Fruit fly (Drosophila melanogaster) whole organism, adult: ENCODE results near the gene Dhfr.

Experiments used
- CG11617 ChIP-seq: fragments of 200-800 bp; sonication (Bioruptor generic); optimal IDR thresholded peaks from 2 replicates; lab custom pipeline; 2017; ENCODE audit warnings: mild to moderate bottlenecking, missing biosample characterization, missing genetic modification reagents, missing genetic modification characterization
- CG12768 ChIP-seq: fragments of 200-800 bp; sonication (Bioruptor generic); optimal IDR thresholded peaks from 2 replicates; lab custom pipeline; 2017; ENCODE audit warnings: missing biosample characterization, missing genetic modification characterization, mild to moderate bottlenecking, moderate library complexity, missing genetic modification reagents
- CG14711 ChIP-seq: fragments of 200-800 bp; sonication (Bioruptor generic); optimal IDR thresholded peaks from 2 replicates; lab custom pipeline; 2018; ENCODE audit warnings: missing biosample characterization, mild to moderate bottlenecking, missing genetic modification characterization, moderate library complexity
- CG1620 ChIP-seq: fragments of 200-800 bp; sonication (Bioruptor generic); optimal IDR thresholded peaks from 2 replicates; lab custom pipeline; 2016; ENCODE audit warnings: missing biosample characterization, missing genetic modification characterization
- CG33017 ChIP-seq: fragments of 200-800 bp; sonication (Bioruptor generic); optimal IDR thresholded peaks from 2 replicates; lab custom pipeline; 2018; ENCODE audit warnings: missing biosample characterization, mild to moderate bottlenecking, missing genetic modification characterization, moderate library complexity
- CG5204 ChIP-seq: fragments of 200-800 bp; sonication (Bioruptor generic); optimal IDR thresholded peaks from 2 replicates; lab custom pipeline; 2016; ENCODE audit warnings: missing biosample characterization, missing genetic modification characterization
- CG7045 ChIP-seq: fragments of 200-800 bp; sonication (Bioruptor generic); optimal IDR thresholded peaks from 2 replicates; lab custom pipeline; 2017; ENCODE audit warnings: missing biosample characterization, mild to moderate bottlenecking, missing genetic modification characterization
- CG7101 ChIP-seq: fragments of 200-800 bp; sonication (Bioruptor generic); optimal IDR thresholded peaks from 2 replicates; lab custom pipeline; 2018; ENCODE audit warnings: missing biosample characterization, mild to moderate bottlenecking, missing genetic modification characterization, moderate library complexity
- Clk ChIP-seq: fragments of 200-800 bp; sonication (Bioruptor generic); optimal IDR thresholded peaks from 2 replicates; lab custom pipeline; 2017; ENCODE audit warnings: missing biosample characterization, missing genetic modification characterization
- Crg-1 ChIP-seq: fragments of 200-800 bp; sonication (Bioruptor generic); optimal IDR thresholded peaks from 2 replicates; lab custom pipeline; 2016; ENCODE audit warnings: missing biosample characterization, missing genetic modification characterization
- Hr96 ChIP-seq: fragments of 200-800 bp; sonication (Bioruptor generic); optimal IDR thresholded peaks from 2 replicates; lab custom pipeline; 2016; ENCODE audit warnings: missing biosample characterization, missing genetic modification characterization
- Mnt ChIP-seq: fragments of 200-800 bp; sonication (Bioruptor generic); optimal IDR thresholded peaks from 2 replicates; lab custom pipeline; 2016; ENCODE audit warnings: missing biosample characterization, mild to moderate bottlenecking, missing genetic modification characterization
- bab1 ChIP-seq: fragments of 200-800 bp; sonication (Bioruptor generic); optimal IDR thresholded peaks from 3 replicates; lab custom pipeline; 2019; ENCODE audit warnings: missing biosample characterization, mild to moderate bottlenecking, missing genetic modification characterization, moderate library complexity
- cic ChIP-seq: fragments of 200-800 bp; sonication (Bioruptor generic); optimal IDR thresholded peaks from 2 replicates; lab custom pipeline; 2017; ENCODE audit warnings: missing biosample characterization, mild to moderate bottlenecking, missing genetic modification characterization, moderate library complexity
- cnc ChIP-seq, 2 experiments: fragments of >200 bp; optimal IDR thresholded peaks; 2 replicates each; lab custom pipeline; 2017
- kay ChIP-seq: fragments of 200-800 bp; sonication (Bioruptor generic); peaks from one replicate; lab custom pipeline; 2016; ENCODE audit warnings: missing biosample characterization, missing genetic modification characterization, borderline replicate concordance
- ovo ChIP-seq: fragments of 200-800 bp; sonication (Bioruptor generic); optimal IDR thresholded peaks from 2 replicates; lab custom pipeline; 2016; ENCODE audit warnings: missing biosample characterization, missing genetic modification characterization
- pad ChIP-seq: fragments of 200-800 bp; sonication (Bioruptor generic); optimal IDR thresholded peaks from 3 replicates; lab custom pipeline; 2017; ENCODE audit warnings: missing biosample characterization, missing genetic modification characterization, mild to moderate bottlenecking, moderate library complexity, missing genetic modification reagents
- tj ChIP-seq: fragments of 200-800 bp; sonication (Bioruptor generic); optimal IDR thresholded peaks from 3 replicates; lab custom pipeline; 2017; ENCODE audit warnings: missing biosample characterization, mild to moderate bottlenecking, missing genetic modification characterization, moderate library complexity
- toe ChIP-seq: fragments of 200-800 bp; sonication (Bioruptor generic); optimal IDR thresholded peaks from 2 replicates; lab custom pipeline; 2016; ENCODE audit warnings: missing biosample characterization, missing genetic modification characterization

Gene Dhfr

dm6 chr3R:16442937-16443336, 38.0 kb upstream of the Dhfr start, which contains the start of the genes Ttc1 and CG14882:
Gene Ttc1 (minus strand): TSS chr3R:16443007.
Gene CG14882 (plus strand): TSS chr3R:16443207.
- TF ChIP-seq toe = peak; percentile 81
- TF ChIP-seq CG14711 = peak; percentile 79
- peak; percentile 25 for TF ChIP-seq ovo (GFP tag; lab: Kevin White, UChicago)
- TF ChIP-seq CG12768 (GFP tag; lab: Kevin White, UChicago) = peak; percentile 87
- TF ChIP-seq CG1620 = peak; percentile 79
- TF ChIP-seq CG7045 (GFP tag; lab: Kevin White, UChicago) = peak; percentile 82
- TF ChIP-seq cic (GFP tag; lab: Kevin White, UChicago) = peak; percentile 39
- TF ChIP-seq Mnt (GFP tag; lab: Kevin White, UChicago) = peak; percentile 88
- no peak for TF ChIP-seq Hr96 (GFP tag; lab: Kevin White, UChicago)
- peak; percentile 89 for TF ChIP-seq Crg-1 (GFP tag; lab: Kevin White, UChicago)
- TF ChIP-seq kay (GFP tag; lab: Kevin White, UChicago) = no peak
- no peak for TF ChIP-seq cnc (optimal IDR thresholded peaks at IDR 0.05; lab: Kevin White, UChicago)
- no peak for TF ChIP-seq CG5204 (GFP tag; lab: Kevin White, UChicago)
- TF ChIP-seq CG11617 (GFP tag; lab: Kevin White, UChicago) = peak; percentile 87
- TF ChIP-seq bab1 (GFP tag; lab: Kevin White, UChicago) = peak; percentile 88
- peak; percentile 45 for TF ChIP-seq tj (GFP tag; lab: Kevin White, UChicago)
- TF ChIP-seq CG33017 (tag; lab: Kevin White, UChicago) = peak; percentile 89
- peak; percentile 73 for TF ChIP-seq pad
- TF ChIP-seq Clk (GFP tag; lab: Kevin White, UChicago) = peak; percentile 66
- peak; percentile 91 for TF ChIP-seq CG7101 (tag; lab: Kevin White, UChicago)

DNA sequence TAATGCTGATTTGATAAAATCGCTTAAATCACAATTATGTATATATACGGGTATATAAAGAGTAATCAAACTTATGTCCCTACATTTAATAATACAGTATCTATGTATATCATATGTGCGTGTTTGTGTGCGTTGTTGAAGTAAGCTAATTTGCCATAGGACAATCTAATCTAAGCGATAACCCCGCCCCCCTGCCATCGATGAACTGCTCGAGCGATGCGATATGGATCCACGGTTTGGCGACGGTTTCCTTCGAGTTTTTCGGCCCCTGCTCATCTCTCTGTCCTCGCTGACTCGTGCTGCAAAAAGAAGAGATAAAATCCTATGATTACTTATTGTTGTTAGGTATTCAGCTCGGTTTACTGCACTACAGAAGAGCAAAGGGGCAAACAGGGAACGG, 34.1 kb upstream of the Dhfr start:
- TF ChIP-seq CG33017 (tag; lab: Kevin White, UChicago) = no peak
- no peak for TF ChIP-seq CG1620
- no peak for TF ChIP-seq bab1 (GFP tag; lab: Kevin White, UChicago)
- no peak for TF ChIP-seq cnc (optimal IDR thresholded peaks at IDR 0.05; lab: Kevin White, UChicago)
- no peak for TF ChIP-seq CG11617 (GFP tag; lab: Kevin White, UChicago)
- TF ChIP-seq Mnt (GFP tag; lab: Kevin White, UChicago) = no peak
- no peak for TF ChIP-seq Clk (GFP tag; lab: Kevin White, UChicago)
- no peak for TF ChIP-seq kay (GFP tag; lab: Kevin White, UChicago)
- TF ChIP-seq tj (GFP tag; lab: Kevin White, UChicago) = no peak
- TF ChIP-seq CG14711 = no peak
- TF ChIP-seq ovo (GFP tag; lab: Kevin White, UChicago) = no peak
- no peak for TF ChIP-seq CG7045 (GFP tag; lab: Kevin White, UChicago)
- TF ChIP-seq Hr96 (GFP tag; lab: Kevin White, UChicago) = no peak
- no peak for TF ChIP-seq toe
- no peak for TF ChIP-seq Crg-1 (GFP tag; lab: Kevin White, UChicago)
- no peak for TF ChIP-seq CG5204 (GFP tag; lab: Kevin White, UChicago)
- TF ChIP-seq cic (GFP tag; lab: Kevin White, UChicago) = no peak
- TF ChIP-seq pad = no peak
- TF ChIP-seq CG12768 (GFP tag; lab: Kevin White, UChicago) = no peak

dm6 chr3R:16447448-16448045, 33.4 kb upstream of the Dhfr start:
- TF ChIP-seq cic (GFP tag; lab: Kevin White, UChicago) (peak; percentile 7), Crg-1 (GFP tag; lab: Kevin White, UChicago) (no peak), CG7045 (GFP tag; lab: Kevin White, UChicago) (no peak), cnc (optimal IDR thresholded peaks at IDR 0.05; lab: Kevin White, UChicago) (no peak), Hr96 (GFP tag; lab: Kevin White, UChicago) (no peak), Mnt (GFP tag; lab: Kevin White, UChicago) (no peak), kay (GFP tag; lab: Kevin White, UChicago) (peak; percentile 69), CG11617 (GFP tag; lab: Kevin White, UChicago) (no peak), pad (no peak), ovo (GFP tag; lab: Kevin White, UChicago) (no peak), CG12768 (GFP tag; lab: Kevin White, UChicago) (no peak), tj (GFP tag; lab: Kevin White, UChicago) (no peak)

DNA sequence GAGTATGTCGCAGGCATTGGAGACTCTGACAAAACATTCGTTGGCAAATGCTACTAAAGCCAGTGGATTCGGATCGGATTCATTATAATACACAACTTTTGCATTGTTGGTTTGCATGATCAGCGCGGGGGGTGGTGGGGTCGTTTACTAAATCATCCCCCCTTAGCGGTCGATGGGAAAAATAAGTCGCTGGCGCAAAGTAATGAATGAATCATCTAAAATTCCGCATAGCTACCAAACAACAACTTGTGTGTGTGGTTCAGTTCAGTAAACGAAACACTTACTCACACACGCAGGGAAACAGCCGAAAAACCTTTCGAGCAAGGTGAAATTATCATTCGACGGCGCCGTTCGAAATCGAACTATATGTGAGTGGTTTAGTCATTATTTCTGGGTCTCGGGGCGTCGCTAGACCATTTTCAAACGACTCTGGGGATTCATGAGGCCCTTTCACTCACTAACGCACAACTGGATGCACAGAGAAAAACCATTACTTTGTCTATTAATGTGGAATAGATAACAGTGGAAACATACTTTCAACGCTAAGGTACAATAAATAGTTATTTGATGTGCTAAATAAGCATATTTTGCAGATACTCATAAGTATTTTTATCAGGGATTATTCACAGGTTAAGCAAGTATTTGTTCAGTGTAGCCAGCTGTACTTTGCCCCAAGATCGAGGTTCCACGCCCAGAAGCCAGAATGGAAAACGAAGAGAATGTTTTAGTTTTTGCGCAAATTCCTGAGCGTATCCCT, 32.4 kb upstream of the Dhfr start:
- TF ChIP-seq Mnt (GFP tag; lab: Kevin White, UChicago) = no peak
- peak; percentile 41 for TF ChIP-seq tj (GFP tag; lab: Kevin White, UChicago)
- peak; percentile 33 for TF ChIP-seq toe
- no peak for TF ChIP-seq CG7101 (tag; lab: Kevin White, UChicago)
- TF ChIP-seq bab1 (GFP tag; lab: Kevin White, UChicago) = no peak
- TF ChIP-seq CG14711 = no peak
- no peak for TF ChIP-seq CG1620
- TF ChIP-seq CG12768 (GFP tag; lab: Kevin White, UChicago) = peak; percentile 74
- TF ChIP-seq CG33017 (tag; lab: Kevin White, UChicago) = peak; percentile 68
- TF ChIP-seq ovo (GFP tag; lab: Kevin White, UChicago) = no peak
- TF ChIP-seq pad = no peak
- TF ChIP-seq CG5204 (GFP tag; lab: Kevin White, UChicago) = peak; percentile 31
- peak; percentile 94 for TF ChIP-seq kay (GFP tag; lab: Kevin White, UChicago)
- peak; percentile 73 for TF ChIP-seq CG11617 (GFP tag; lab: Kevin White, UChicago)
- no peak for TF ChIP-seq cic (GFP tag; lab: Kevin White, UChicago)
- no peak for TF ChIP-seq Hr96 (GFP tag; lab: Kevin White, UChicago)
- no peak for TF ChIP-seq Clk (GFP tag; lab: Kevin White, UChicago)
